Worm (Caenorhabditis elegans) whole organism, L1 larva: ENCODE data around the gene romo-1.

Experiments used
- C16A3.4 ChIP-seq: fragments of 150-350 bp; optimal IDR thresholded peaks from 2 replicates; lab custom pipeline; 2014; ENCODE audit warnings: missing biosample characterization, missing genetic modification characterization
- alr-1 ChIP-seq: fragments of 200-800 bp; sonication (Bioruptor generic); optimal IDR thresholded peaks from 2 replicates; lab custom pipeline; 2018; ENCODE audit warnings: borderline replicate concordance, mild to moderate bottlenecking, missing genetic modification characterization, missing compliant biosample characterization
- aly-2 ChIP-seq: fragments of 150-350 bp; optimal IDR thresholded peaks from 2 replicates; lab custom pipeline; 2014; ENCODE audit warnings: missing biosample characterization, missing genetic modification characterization
- ceh-63 ChIP-seq: fragments of 200-800 bp; sonication (Bioruptor generic); optimal IDR thresholded peaks from 2 replicates; lab custom pipeline; 2018; ENCODE audit warnings: mild to moderate bottlenecking, missing genetic modification characterization, missing compliant biosample characterization
- ceh-8 ChIP-seq: fragments of 200-800 bp; sonication (Bioruptor generic); optimal IDR thresholded peaks from 2 replicates; lab custom pipeline; 2018; ENCODE audit warnings: mild to moderate bottlenecking, missing genetic modification characterization, moderate library complexity, missing compliant biosample characterization
- ceh-88 ChIP-seq: fragments of 200-800 bp; sonication (Bioruptor generic); IDR thresholded peaks from 2 replicates; pipeline ENCODE4 v1.3.6; 2022; ENCODE audit warnings: missing genetic modification characterization, missing compliant biosample characterization
- ces-1 ChIP-seq: fragments of 150-350 bp; optimal IDR thresholded peaks from 2 replicates; lab custom pipeline; 2014; ENCODE audit warnings: missing biosample characterization, missing genetic modification reagents, missing genetic modification characterization
- dpl-1 ChIP-seq, 3 experiments: fragments of 150-350 bp in 2 of 3; sonication (generic microtip) in 1 of 3; optimal IDR thresholded peaks; 2 replicates each; lab custom pipeline; 2014 to 2017; ENCODE audit warnings: missing biosample characterization in 3 of 3, missing genetic modification characterization in 3 of 3, missing genetic modification reagents in 3 of 3
- efl-1 ChIP-seq, 4 experiments: fragments of 150-350 bp; optimal IDR thresholded peaks in 3 of 4; peaks in 1 of 4; 1 replicate in 1 of 4; 2 replicates in 3 of 4; lab custom pipeline; 2014; ENCODE audit warnings: missing biosample characterization in 2 of 4, missing genetic modification characterization in 2 of 4, missing genetic modification reagents in 2 of 4
- egl-13 ChIP-seq: sonication (generic microtip); optimal IDR thresholded peaks from 2 replicates; lab custom pipeline; 2016; ENCODE audit warnings: missing genotype, missing genetic modification reagents, missing genetic modification characterization, missing compliant biosample characterization
- elt-2 ChIP-seq: sonication (generic microtip); optimal IDR thresholded peaks from 2 replicates; lab custom pipeline; 2016; ENCODE audit warnings: missing genetic modification characterization, mild to moderate bottlenecking, inconsistent platforms, missing compliant biosample characterization, missing genetic modification reagents
- ets-5 ChIP-seq: fragments of 200-800 bp; sonication (Bioruptor generic); IDR thresholded peaks from 2 replicates; pipeline ENCODE4 v1.3.6; 2022; ENCODE audit warnings: missing genetic modification characterization, missing compliant biosample characterization
- fkh-10 ChIP-seq: sonication (generic microtip); optimal IDR thresholded peaks from 2 replicates; lab custom pipeline; 2017; ENCODE audit warnings: missing biosample characterization, missing genetic modification reagents, missing genetic modification characterization
- fkh-8 ChIP-seq: sonication (generic microtip); optimal IDR thresholded peaks from 2 replicates; lab custom pipeline; 2016; ENCODE audit warnings: mild to moderate bottlenecking, missing genetic modification characterization, missing compliant biosample characterization
- grh-1 ChIP-seq: fragments of 200-800 bp; sonication (Bioruptor generic); IDR thresholded peaks from 2 replicates; pipeline ENCODE4 v1.3.6; 2022; ENCODE audit warnings: missing genetic modification reagents, missing genetic modification characterization, missing compliant biosample characterization
- hlh-4 ChIP-seq: sonication (generic microtip); optimal IDR thresholded peaks from 2 replicates; lab custom pipeline; 2016; ENCODE audit warnings: mild to moderate bottlenecking, missing genetic modification characterization, missing compliant biosample characterization
- hpl-2 ChIP-seq: fragments of 150-350 bp; optimal IDR thresholded peaks from 2 replicates; lab custom pipeline; 2014; ENCODE audit warnings: missing biosample characterization, missing genetic modification reagents, missing genetic modification characterization
- irx-1 ChIP-seq: sonication (generic microtip); optimal IDR thresholded peaks from 2 replicates; lab custom pipeline; 2016; ENCODE audit warnings: missing genetic modification characterization, missing compliant biosample characterization
- lin-13 ChIP-seq: fragments of 150-350 bp; optimal IDR thresholded peaks from 2 replicates; lab custom pipeline; 2014; ENCODE audit warnings: missing biosample characterization, missing genetic modification reagents, missing genetic modification characterization
- lin-14 ChIP-seq: fragments of 200-800 bp; sonication (Bioruptor generic); optimal IDR thresholded peaks from 2 replicates; lab custom pipeline; 2018; ENCODE audit warnings: mild to moderate bottlenecking, missing genetic modification characterization, moderate library complexity, missing compliant biosample characterization
- lin-15B ChIP-seq: fragments of 150-350 bp; sonication (generic microtip); optimal IDR thresholded peaks from 3 replicates; lab custom pipeline; 2014; ENCODE audit warnings: missing biosample characterization, missing genetic modification characterization
- lin-35 ChIP-seq, 2 experiments: fragments of 150-350 bp; optimal IDR thresholded peaks; 2 replicates each; lab custom pipeline; 2014; ENCODE audit warnings: missing biosample characterization in 2 of 2, missing genetic modification characterization in 2 of 2, missing genetic modification reagents in 2 of 2
- lsy-2 ChIP-seq, 2 experiments: fragments of 150-350 bp; optimal IDR thresholded peaks; 2 replicates each; lab custom pipeline; 2014; ENCODE audit warnings: missing biosample characterization in 2 of 2, missing genetic modification characterization in 2 of 2
- mab-9 ChIP-seq: fragments of 200-800 bp; sonication (Bioruptor generic); IDR thresholded peaks from 2 replicates; pipeline ENCODE4 v1.3.6; 2022; ENCODE audit warnings: missing genetic modification reagents, missing genetic modification characterization, missing compliant biosample characterization
- mdl-1 ChIP-seq, 2 experiments: fragments of 150-350 bp; optimal IDR thresholded peaks; 2 replicates each; lab custom pipeline; 2014 to 2017; ENCODE audit warnings: missing biosample characterization in 2 of 2, missing genetic modification characterization in 2 of 2, inconsistent platforms in 1 of 2
- nhr-11 ChIP-seq: fragments of 150-350 bp; optimal IDR thresholded peaks from 2 replicates; lab custom pipeline; 2014; ENCODE audit warnings: missing biosample characterization, missing genetic modification characterization
- nhr-19 ChIP-seq: fragments of 200-800 bp; sonication (Bioruptor generic); conservative IDR thresholded peaks from 2 replicates; pipeline ENCODE4 v1.3.6; 2022; ENCODE audit warnings: missing genetic modification characterization, missing compliant biosample characterization
- nhr-20 ChIP-seq: sonication (generic microtip); optimal IDR thresholded peaks from 2 replicates; lab custom pipeline; 2016; ENCODE audit warnings: mild to moderate bottlenecking, missing genetic modification characterization, missing compliant biosample characterization
- nhr-237 ChIP-seq: fragments of 150-350 bp; optimal IDR thresholded peaks from 2 replicates; lab custom pipeline; 2014; ENCODE audit warnings: missing biosample characterization, missing genetic modification characterization
- nhr-47 ChIP-seq: sonication (generic microtip); optimal IDR thresholded peaks from 2 replicates; lab custom pipeline; 2016; ENCODE audit warnings: mild to moderate bottlenecking, missing genetic modification characterization, moderate library complexity, missing compliant biosample characterization
- nhr-71 ChIP-seq: sonication (generic microtip); optimal IDR thresholded peaks from 2 replicates; lab custom pipeline; 2016; ENCODE audit warnings: mild to moderate bottlenecking, missing genetic modification characterization, moderate library complexity, missing compliant biosample characterization
- nhr-76 ChIP-seq: sonication (generic microtip); optimal IDR thresholded peaks from 2 replicates; lab custom pipeline; 2017; ENCODE audit warnings: missing biosample characterization, missing genetic modification characterization
- nhr-85 ChIP-seq: sonication (generic microtip); peaks from one replicate; lab custom pipeline; 2016; ENCODE audit warnings: missing genetic modification characterization, inconsistent platforms, missing compliant biosample characterization
- nhr-90 ChIP-seq: sonication (generic microtip); optimal IDR thresholded peaks from 2 replicates; lab custom pipeline; 2016; ENCODE audit warnings: mild to moderate bottlenecking, missing genetic modification characterization, missing compliant biosample characterization; ENCODE audit not compliant: poor library complexity
- pax-3 ChIP-seq: fragments of 200-800 bp; sonication (Bioruptor generic); optimal IDR thresholded peaks from 2 replicates; lab custom pipeline; 2018; ENCODE audit warnings: mild to moderate bottlenecking, missing genetic modification characterization, moderate library complexity, missing compliant biosample characterization
- skn-1 ChIP-seq: fragments of 150-350 bp; optimal IDR thresholded peaks from 2 replicates; lab custom pipeline; 2014; ENCODE audit warnings: missing biosample characterization, missing genetic modification characterization
- snu-23 ChIP-seq: sonication (generic microtip); optimal IDR thresholded peaks from 2 replicates; lab custom pipeline; 2016; ENCODE audit warnings: missing genetic modification characterization, missing compliant biosample characterization
- sptf-1 ChIP-seq: fragments of 150-350 bp; optimal IDR thresholded peaks from 2 replicates; lab custom pipeline; 2014; ENCODE audit warnings: missing biosample characterization, missing genetic modification characterization
- tbx-2 ChIP-seq: sonication (generic microtip); optimal IDR thresholded peaks from 2 replicates; lab custom pipeline; 2016; ENCODE audit warnings: missing genetic modification characterization, missing compliant biosample characterization
- unc-30 ChIP-seq: sonication (generic microtip); optimal IDR thresholded peaks from 2 replicates; lab custom pipeline; 2017; ENCODE audit warnings: missing biosample characterization, missing genetic modification characterization
- unc-86 ChIP-seq: sonication (generic microtip); optimal IDR thresholded peaks from 2 replicates; lab custom pipeline; 2016; ENCODE audit warnings: missing genetic modification characterization, missing compliant biosample characterization
- vab-15 ChIP-seq: sonication (generic microtip); optimal IDR thresholded peaks from 2 replicates; lab custom pipeline; 2017; ENCODE audit warnings: missing genotype, mild to moderate bottlenecking, missing genetic modification characterization, missing compliant biosample characterization
- xbp-1 ChIP-seq: sonication (generic microtip); optimal IDR thresholded peaks from 2 replicates; lab custom pipeline; 2016; ENCODE audit warnings: missing genetic modification characterization, missing compliant biosample characterization
- zag-1 ChIP-seq: fragments of 150-350 bp; optimal IDR thresholded peaks from 2 replicates; lab custom pipeline; 2014; ENCODE audit warnings: missing biosample characterization, missing genetic modification characterization
- ztf-4 ChIP-seq: fragments of 150-350 bp; optimal IDR thresholded peaks from 2 replicates; lab custom pipeline; 2014; ENCODE audit warnings: missing biosample characterization, missing genetic modification characterization

Gene romo-1

DNA sequence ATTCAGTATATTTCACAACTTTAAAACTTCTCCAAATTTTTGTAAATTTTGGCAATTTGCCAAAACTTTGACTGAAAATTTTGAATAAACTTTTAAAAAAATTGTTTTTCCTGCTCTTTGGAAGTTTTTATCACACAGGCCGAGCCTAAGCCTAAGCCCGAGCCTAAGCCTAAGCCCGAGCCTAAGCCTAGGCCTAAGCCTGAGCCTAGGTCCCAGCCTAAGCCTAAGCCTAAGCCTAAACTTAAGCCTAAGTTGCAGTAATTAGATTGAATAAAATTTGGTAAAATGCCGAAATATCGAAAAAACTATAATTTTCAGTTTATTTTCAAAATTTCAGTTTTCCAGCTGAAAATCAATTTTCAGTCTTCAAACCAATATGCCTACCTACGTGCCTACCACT, 45.8 kb upstream of the romo-1 start:
- TF ChIP-seq vab-15 (tag; lab: Kevin White, UChicago) (no peak), efl-1 (optimal IDR thresholded peaks at IDR 0.05; lab: Kevin White, UChicago) (no peak), efl-1 (GFP tag; optimal IDR thresholded peaks at IDR 0.05 in 1 of 2; lab: Kevin White, UChicago) (peak in 1 of 2 experiments; percentile 83), nhr-76 (tag; lab: Kevin White, UChicago) (no peak), nhr-11 (tag; lab: Kevin White, UChicago) (no peak), ceh-88 (GFP tag; lab: Robert Waterston, UW) (no peak)

DNA sequence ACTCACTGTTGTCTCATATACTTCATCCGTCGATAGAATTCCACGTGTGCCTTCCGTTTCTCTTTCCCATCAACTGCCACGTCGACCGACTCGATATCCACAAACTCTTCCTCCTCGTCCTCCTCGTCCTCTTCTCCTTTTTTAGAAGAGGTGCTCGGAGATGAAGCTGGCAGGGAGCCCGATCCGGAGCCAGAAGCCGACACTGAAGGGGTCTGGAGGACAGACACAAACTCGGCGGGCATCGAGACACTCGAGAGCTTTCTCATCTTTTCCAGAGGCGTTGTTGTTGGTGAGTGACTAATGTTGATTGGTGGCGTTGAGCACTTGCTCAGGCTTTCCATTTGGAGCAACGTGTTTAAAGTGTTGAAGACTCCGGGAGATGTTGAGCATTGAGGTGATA, 44.9 kb upstream of the romo-1 start:
- TF ChIP-seq skn-1 (tag; lab: Kevin White, UChicago) = no peak
- no peak for TF ChIP-seq lin-15B (tag; lab: Kevin White, UChicago)
- TF ChIP-seq nhr-20 (tag; lab: Kevin White, UChicago) = no peak
- no peak for TF ChIP-seq unc-30 (tag; lab: Kevin White, UChicago)
- no peak for TF ChIP-seq grh-1 (GFP tag; lab: Robert Waterston, UW)
- TF ChIP-seq ces-1 = no peak
- no peak for TF ChIP-seq lin-14 (GFP tag; lab: Kevin White, UChicago)
- no peak for TF ChIP-seq unc-86 (tag; lab: Kevin White, UChicago)

ce11 chrII:13279216-13280123, 41.8 kb upstream of the romo-1 start:
- TF ChIP-seq nhr-90 (tag; lab: Kevin White, UChicago) (no peak), nhr-19 (GFP tag; lab: Robert Waterston, UW) (no peak), skn-1 (tag; lab: Kevin White, UChicago) (no peak), lsy-2 (tag; optimal IDR thresholded peaks at IDR 0.05; lab: Kevin White, UChicago) (no peak), vab-15 (tag; lab: Kevin White, UChicago) (no peak), nhr-71 (tag; lab: Kevin White, UChicago) (peak; percentile 20), mab-9 (GFP tag; lab: Robert Waterston, UW) (no peak), nhr-11 (tag; lab: Kevin White, UChicago) (no peak), lin-14 (GFP tag; lab: Kevin White, UChicago) (no peak), snu-23 (GFP tag; lab: Kevin White, UChicago) (no peak), ceh-63 (GFP tag; lab: Kevin White, UChicago) (no peak), lin-35 (GFP tag; optimal IDR thresholded peaks at IDR 0.05; lab: Kevin White, UChicago) (no peak), lin-15B (tag; lab: Kevin White, UChicago) (no peak), egl-13 (tag; lab: Kevin White, UChicago) (no peak), fkh-10 (GFP tag; lab: Kevin White, UChicago) (no peak), dpl-1 (GFP tag; optimal IDR thresholded peaks at IDR 0.05; lab: Kevin White, UChicago) (peak in 1 of 3 experiments; percentile 8), ceh-88 (GFP tag; lab: Robert Waterston, UW) (0 out of 2 replicates have a peak, but pooled peaks have one; percentile 11), nhr-47 (tag; lab: Kevin White, UChicago) (peak; percentile 10), ztf-4 (tag; lab: Kevin White, UChicago) (peak; percentile 46), hpl-2 (GFP tag; lab: Kevin White, UChicago) (no peak), lin-13 (no peak), elt-2 (no peak), ces-1 (no peak), efl-1 (optimal IDR thresholded peaks at IDR 0.05; lab: Kevin White, UChicago) (peak in 1 of 2 experiments; percentile 31), efl-1 (GFP tag; optimal IDR thresholded peaks at IDR 0.05 in 1 of 2; lab: Kevin White, UChicago) (peak; percentile 42 to 92), xbp-1 (tag; lab: Kevin White, UChicago) (no peak), nhr-85 (peak; percentile 46), zag-1 (tag; lab: Kevin White, UChicago) (no peak), aly-2 (tag; lab: Kevin White, UChicago) (no peak), alr-1 (no peak), fkh-8 (tag; lab: Kevin White, UChicago) (no peak), ets-5 (GFP tag; lab: Robert Waterston, UW) (no peak), hlh-4 (no peak), ceh-8 (GFP tag; lab: Kevin White, UChicago) (peak; percentile 0), nhr-237 (no peak), tbx-2 (tag; lab: Kevin White, UChicago) (no peak), sptf-1 (tag; lab: Kevin White, UChicago) (no peak), C16A3.4 (tag; lab: Kevin White, UChicago) (no peak), mdl-1 (tag; optimal IDR thresholded peaks at IDR 0.05; lab: Kevin White, UChicago) (no peak), pax-3 (tag; lab: Kevin White, UChicago) (peak; percentile 50), irx-1 (no peak)
